Worm (Caenorhabditis elegans): ENCODE data around the gene clec-245.

DNA sequence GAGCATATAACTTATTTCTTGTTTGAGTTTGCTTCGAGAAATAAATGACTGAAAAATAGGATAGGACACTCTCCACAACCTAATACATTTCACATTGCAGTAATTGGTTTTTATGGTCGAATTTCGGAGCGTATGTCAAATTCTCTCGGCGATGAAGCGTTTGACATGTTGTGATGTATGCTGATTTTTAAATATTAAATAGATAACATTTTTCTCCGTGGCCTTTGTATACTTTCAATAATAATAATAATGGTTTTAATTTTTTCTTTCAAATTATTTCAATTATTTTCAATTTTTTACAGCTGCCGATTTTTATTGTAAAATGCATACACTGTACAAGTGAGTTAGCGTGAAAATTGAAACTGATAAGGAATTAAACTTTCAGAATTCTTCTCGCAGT is 42.2 kb downstream of the clec-245 start, which contains the start of gene C14A6.3:
- TF ChIP-seq alr-1 (tag; optimal IDR thresholded peaks at IDR 0.05; ENCODE audit: borderline replicate concordance) = no peak
- no peak for TF ChIP-seq hlh-17 (GFP tag; optimal IDR thresholded peaks at IDR 0.05; ENCODE audit: borderline replicate concordance)
- TF ChIP-seq mab-9 (GFP tag; IDR thresholded peaks at IDR 0.05) = no peak
- no peak for TF ChIP-seq zip-4 (GFP tag; optimal IDR thresholded peaks at IDR 0.05)
- no peak for TF ChIP-seq lin-39 (tag; optimal IDR thresholded peaks at IDR 0.05)
- no peak for TF ChIP-seq grh-1 (GFP tag; IDR thresholded peaks at IDR 0.05)
- TF ChIP-seq fkh-10 (GFP tag; optimal IDR thresholded peaks at IDR 0.05) = no peak
- no peak for TF ChIP-seq pax-3 (tag; optimal IDR thresholded peaks at IDR 0.05)
- no peak for TF ChIP-seq lin-13 (GFP tag; optimal IDR thresholded peaks at IDR 0.05)
- no peak for TF ChIP-seq fos-1 (tag; optimal IDR thresholded peaks at IDR 0.05)
- no peak for TF ChIP-seq lin-15B (tag; optimal IDR thresholded peaks at IDR 0.05)
- TF ChIP-seq egl-13 (tag; optimal IDR thresholded peaks at IDR 0.05) = no peak
- TF ChIP-seq jun-1 (tag; optimal IDR thresholded peaks at IDR 0.05) = no peak
- TF ChIP-seq nhr-11 (tag; optimal IDR thresholded peaks at IDR 0.05) = no peak
